Worm (Caenorhabditis elegans): ENCODE data around the gene srsx-9.

- TF ChIP-seq rnt-1 (tag; optimal IDR thresholded peaks at IDR 0.05): no peak
- TF ChIP-seq fkh-4 (tag; optimal IDR thresholded peaks at IDR 0.05; ENCODE audit: borderline replicate concordance): no peak
- TF ChIP-seq F16B12.6 (tag; optimal IDR thresholded peaks at IDR 0.05): no peak
- TF ChIP-seq ama-1 (optimal IDR thresholded peaks at IDR 0.05): no peak
- no peak for TF ChIP-seq nhr-11 (tag; optimal IDR thresholded peaks at IDR 0.05)
- no peak for TF ChIP-seq pqm-1 (tag; optimal IDR thresholded peaks at IDR 0.05)
- no peak for TF ChIP-seq ceh-90 (tag; optimal IDR thresholded peaks at IDR 0.05)
- no peak for TF ChIP-seq pax-3 (tag; optimal IDR thresholded peaks at IDR 0.05)
- no peak for TF ChIP-seq nhr-85 (tag)
Measured at ce11 chrV:5012193-5012853, 39.5 kb upstream of the srsx-9 start, which contains the start of gene srr-6.

Measured in whole organism, L1 larva.